Fruit fly (Drosophila melanogaster) whole organism, embryonic: ENCODE results near the gene PLCXD.

Experiments used
- Atf3 ChIP-seq: fragments of 200-800 bp; sonication (Bioruptor generic); optimal IDR thresholded peaks from 3 replicates; lab custom pipeline; 2016; ENCODE audit warnings: missing biosample characterization, missing genetic modification characterization
- CG11093 ChIP-seq: fragments of 200-800 bp; sonication (Bioruptor generic); IDR thresholded peaks from 3 replicates; pipeline ENCODE4 v1.3.6; 2022; ENCODE audit warnings: missing biosample characterization, missing genetic modification characterization
- CG13123 ChIP-seq: fragments of 200-800 bp; sonication (Bioruptor generic); optimal IDR thresholded peaks from 2 replicates; lab custom pipeline; 2016; ENCODE audit warnings: missing biosample characterization, missing genetic modification characterization
- CG14860 ChIP-seq: fragments of 200-800 bp; sonication (Bioruptor generic); IDR thresholded peaks from 3 replicates; pipeline ENCODE4 v1.3.6; 2022; ENCODE audit warnings: missing biosample characterization, missing genetic modification characterization; ENCODE audit not compliant: partially characterized antibody
- CG17912 ChIP-seq: fragments of 200-800 bp; sonication (Bioruptor generic); optimal IDR thresholded peaks from 2 replicates; lab custom pipeline; 2018; ENCODE audit warnings: missing biosample characterization, mild to moderate bottlenecking, missing genetic modification characterization
- CG2889 ChIP-seq: fragments of 200-800 bp; sonication (Bioruptor generic); IDR thresholded peaks from 3 replicates; pipeline ENCODE4 v1.3.6; 2022; ENCODE audit warnings: missing biosample characterization, missing genetic modification characterization
- CG42726 ChIP-seq: fragments of 200-800 bp; sonication (Bioruptor generic); IDR thresholded peaks from 2 replicates; pipeline ENCODE4 v1.3.6; 2022; ENCODE audit warnings: missing biosample characterization, missing genetic modification characterization; ENCODE audit not compliant: partially characterized antibody
- CG4360 ChIP-seq: fragments of 200-800 bp; sonication (Bioruptor generic); IDR thresholded peaks from 2 replicates; pipeline ENCODE4 v1.3.6; 2022; ENCODE audit warnings: missing biosample characterization, missing genetic modification characterization
- CG4424 ChIP-seq: fragments of 200-800 bp; sonication (Bioruptor generic); optimal IDR thresholded peaks from 3 replicates; lab custom pipeline; 2016; ENCODE audit warnings: missing biosample characterization, missing genetic modification characterization
- CG4707 ChIP-seq: fragments of 200-800 bp; sonication (Bioruptor generic); optimal IDR thresholded peaks from 2 replicates; lab custom pipeline; 2018; ENCODE audit warnings: missing biosample characterization, mild to moderate bottlenecking, missing genetic modification characterization, moderate library complexity
- CG6813 ChIP-seq: fragments of 200-800 bp; sonication (Bioruptor generic); optimal IDR thresholded peaks from 2 replicates; lab custom pipeline; 2017; ENCODE audit warnings: missing biosample characterization, missing genetic modification characterization, mild to moderate bottlenecking, moderate library complexity, missing genetic modification reagents
- CG6854 ChIP-seq: fragments of 200-800 bp; sonication (Bioruptor generic); optimal IDR thresholded peaks from 3 replicates; lab custom pipeline; 2017; ENCODE audit warnings: missing biosample characterization, mild to moderate bottlenecking, missing genetic modification characterization
- CG7745 ChIP-seq: fragments of 200-800 bp; sonication (Bioruptor generic); optimal IDR thresholded peaks from 2 replicates; lab custom pipeline; 2018; ENCODE audit warnings: missing biosample characterization, mild to moderate bottlenecking, missing genetic modification characterization, moderate library complexity
- CG7839 ChIP-seq: fragments of 200-800 bp; sonication (Bioruptor generic); optimal IDR thresholded peaks from 3 replicates; lab custom pipeline; 2018; ENCODE audit warnings: missing biosample characterization, mild to moderate bottlenecking, missing genetic modification characterization, moderate library complexity
- CG7963 ChIP-seq: fragments of 200-800 bp; sonication (Bioruptor generic); IDR thresholded peaks from 3 replicates; pipeline ENCODE4 v1.3.6; 2022; ENCODE audit warnings: missing biosample characterization, missing genetic modification characterization; ENCODE audit not compliant: partially characterized antibody
- CG8290 ChIP-seq, 3 experiments: fragments of 200-800 bp; sonication (Bioruptor generic); optimal IDR thresholded peaks; 2 replicates each; lab custom pipeline; 2016 to 2019; ENCODE audit warnings: missing biosample characterization in 3 of 3, missing genetic modification characterization in 3 of 3, mild to moderate bottlenecking in 2 of 3, moderate library complexity in 1 of 3
- Dfd ChIP-seq, 2 experiments: fragments of >200 bp; optimal IDR thresholded peaks; 2 replicates each; lab custom pipeline; 2017; ENCODE audit warnings: missing biosample characterization in 2 of 2, missing genetic modification characterization in 2 of 2
- H15 ChIP-seq: fragments of 200-800 bp; sonication (Bioruptor generic); IDR thresholded peaks from 3 replicates; pipeline ENCODE4 v1.3.6; 2022; ENCODE audit warnings: missing biosample characterization, missing genetic modification characterization
- Hey ChIP-seq: fragments of 200-800 bp; sonication (Bioruptor generic); optimal IDR thresholded peaks from 3 replicates; lab custom pipeline; 2018; ENCODE audit warnings: missing biosample characterization, mild to moderate bottlenecking, missing genetic modification characterization
- NC2β ChIP-seq: fragments of 200-800 bp; sonication (Bioruptor generic); optimal IDR thresholded peaks from 2 replicates; lab custom pipeline; 2016; ENCODE audit warnings: missing biosample characterization, missing genetic modification characterization
- NFAT ChIP-seq: fragments of 200-800 bp; sonication (Bioruptor generic); IDR thresholded peaks from 2 replicates; pipeline ENCODE4 v1.3.6; 2022; ENCODE audit warnings: missing biosample characterization, missing genetic modification characterization
- Nf-YB ChIP-seq: fragments of 200-800 bp; sonication (Bioruptor generic); optimal IDR thresholded peaks from 3 replicates; lab custom pipeline; 2019; ENCODE audit warnings: missing biosample characterization, mild to moderate bottlenecking, missing genetic modification characterization, moderate library complexity
- Rfx ChIP-seq: fragments of 200-800 bp; sonication (Bioruptor generic); IDR thresholded peaks from 2 replicates; pipeline ENCODE4 v1.3.6; 2022; ENCODE audit warnings: missing biosample characterization, missing genetic modification characterization
- Scr ChIP-seq: fragments of 200-800 bp; sonication (Bioruptor generic); IDR thresholded peaks from 2 replicates; pipeline ENCODE4 v1.3.6; 2022; ENCODE audit warnings: missing biosample characterization, missing genetic modification characterization; ENCODE audit not compliant: partially characterized antibody
- Sry-δ ChIP-seq: fragments of 200-800 bp; sonication (Bioruptor generic); optimal IDR thresholded peaks from 2 replicates; lab custom pipeline; 2016; ENCODE audit warnings: missing biosample characterization, missing genetic modification characterization
- Taf1 ChIP-seq: fragments of 200-800 bp; sonication (Bioruptor generic); IDR thresholded peaks from 2 replicates; pipeline ENCODE4 v1.3.6; 2022; ENCODE audit warnings: missing biosample characterization, missing genetic modification characterization
- Vsx1 ChIP-seq: fragments of 200-800 bp; sonication (Bioruptor generic); optimal IDR thresholded peaks from 2 replicates; lab custom pipeline; 2017; ENCODE audit warnings: missing biosample characterization, mild to moderate bottlenecking, missing genetic modification characterization, missing genetic modification reagents
- YL-1 ChIP-seq: fragments of 200-800 bp; sonication (Bioruptor generic); optimal IDR thresholded peaks from 3 replicates; lab custom pipeline; 2017; ENCODE audit warnings: missing biosample characterization, mild to moderate bottlenecking, missing genetic modification characterization
- amos ChIP-seq: fragments of 200-800 bp; sonication (Bioruptor generic); IDR thresholded peaks from 2 replicates; pipeline ENCODE4 v1.3.6; 2022; ENCODE audit warnings: missing biosample characterization, missing genetic modification characterization; ENCODE audit not compliant: partially characterized antibody
- ash1 ChIP-seq: fragments of 200-800 bp; sonication (Bioruptor generic); optimal IDR thresholded peaks from 2 replicates; lab custom pipeline; 2018; ENCODE audit warnings: missing biosample characterization, mild to moderate bottlenecking, missing genetic modification characterization
- dmrt11E ChIP-seq: fragments of 200-800 bp; sonication (Bioruptor generic); optimal IDR thresholded peaks from 3 replicates; lab custom pipeline; 2018; ENCODE audit warnings: missing biosample characterization, mild to moderate bottlenecking, missing genetic modification characterization, moderate library complexity
- eve ChIP-seq, 2 experiments: fragments of >200 bp; optimal IDR thresholded peaks; 2 replicates each; lab custom pipeline; 2017; ENCODE audit warnings: missing biosample characterization in 2 of 2, missing genetic modification characterization in 2 of 2
- exex ChIP-seq: fragments of 200-800 bp; sonication (Bioruptor generic); optimal IDR thresholded peaks from 4 replicates; lab custom pipeline; 2018; ENCODE audit warnings: missing biosample characterization, mild to moderate bottlenecking, missing genetic modification characterization, moderate library complexity
- eyg ChIP-seq: fragments of 200-800 bp; sonication (Bioruptor generic); optimal IDR thresholded peaks from 3 replicates; lab custom pipeline; 2016; ENCODE audit warnings: missing biosample characterization, missing genetic modification characterization
- gem ChIP-seq: fragments of 200-800 bp; sonication (Bioruptor generic); optimal IDR thresholded peaks from 2 replicates; lab custom pipeline; 2019; ENCODE audit warnings: missing biosample characterization, mild to moderate bottlenecking, missing genetic modification characterization, moderate library complexity
- grau ChIP-seq: fragments of 200-800 bp; optimal IDR thresholded peaks from 3 replicates; lab custom pipeline; 2019; ENCODE audit warnings: missing biosample characterization, mild to moderate bottlenecking, missing genetic modification characterization, moderate library complexity
- klu ChIP-seq: fragments of 200-800 bp; sonication (Bioruptor generic); IDR thresholded peaks from 2 replicates; pipeline ENCODE4 v1.3.6; 2022; ENCODE audit warnings: missing biosample characterization, missing genetic modification characterization
- maf-S ChIP-seq: fragments of 200-800 bp; sonication (Bioruptor generic); optimal IDR thresholded peaks from 2 replicates; lab custom pipeline; 2016; ENCODE audit warnings: missing biosample characterization, missing genetic modification characterization
- mirr ChIP-seq: fragments of 200-800 bp; sonication (Bioruptor generic); optimal IDR thresholded peaks from 3 replicates; lab custom pipeline; 2018; ENCODE audit warnings: missing biosample characterization, mild to moderate bottlenecking, missing genetic modification characterization
- mld ChIP-seq: fragments of 200-800 bp; sonication (Bioruptor generic); IDR thresholded peaks from 3 replicates; pipeline ENCODE4 v1.3.6; 2022; ENCODE audit warnings: missing biosample characterization, missing genetic modification characterization; ENCODE audit not compliant: partially characterized antibody
- pan ChIP-seq, 4 experiments: fragments of >200 bp in 3 of 4; fragments of 200-800 bp in 1 of 4; sonication (Bioruptor generic) in 1 of 4; optimal IDR thresholded peaks in 3 of 4; IDR thresholded peaks in 1 of 4; 2 replicates each; pipeline versions ENCODE4 v1.3.6 to Lab custom; 2017 to 2022; ENCODE audit warnings: missing biosample characterization in 2 of 4, missing genetic modification characterization in 2 of 4, mixed read lengths in 1 of 4
- prd ChIP-seq, 3 experiments: fragments of >200 bp in 2 of 3; fragments of 200-800 bp in 1 of 3; sonication (Bioruptor generic) in 1 of 3; optimal IDR thresholded peaks in 2 of 3; IDR thresholded peaks in 1 of 3; 2 replicates in 2 of 3; 3 replicates in 1 of 3; pipeline versions ENCODE4 v1.3.6 to Lab custom; 2017 to 2022; ENCODE audit warnings: missing biosample characterization in 1 of 3, missing genetic modification characterization in 1 of 3
- psq ChIP-seq: fragments of 200-800 bp; sonication (Bioruptor generic); optimal IDR thresholded peaks from 2 replicates; lab custom pipeline; 2017; ENCODE audit warnings: missing biosample characterization, missing genetic modification characterization
- sug ChIP-seq: fragments of 200-800 bp; optimal IDR thresholded peaks from 2 replicates; lab custom pipeline; 2019; ENCODE audit warnings: missing biosample characterization, mild to moderate bottlenecking, missing genetic modification characterization, moderate library complexity
- tgo ChIP-seq: fragments of 200-800 bp; sonication (Bioruptor generic); IDR thresholded peaks from 3 replicates; pipeline ENCODE4 v1.3.6; 2022; ENCODE audit warnings: missing biosample characterization, missing genetic modification characterization
- tin ChIP-seq: fragments of 200-800 bp; sonication (Bioruptor generic); optimal IDR thresholded peaks from 3 replicates; lab custom pipeline; 2016; ENCODE audit warnings: missing biosample characterization, missing genetic modification characterization
- tio ChIP-seq: fragments of 200-800 bp; sonication (Bioruptor generic); optimal IDR thresholded peaks from 2 replicates; lab custom pipeline; 2017; ENCODE audit warnings: missing biosample characterization, missing genetic modification characterization, inconsistent platforms
- vfl ChIP-seq: fragments of 200-800 bp; sonication (Bioruptor generic); optimal IDR thresholded peaks from 2 replicates; lab custom pipeline; 2016; ENCODE audit warnings: missing biosample characterization, missing genetic modification characterization
- zfh1 ChIP-seq: fragments of 200-800 bp; sonication (Bioruptor generic); IDR thresholded peaks from 3 replicates; pipeline ENCODE4 v1.3.6; 2022; ENCODE audit warnings: missing biosample characterization, missing genetic modification characterization

Gene PLCXD

dm6 chr2L:12007331-12007791 is 41.9 kb upstream of the PLCXD start (continued):
- TF ChIP-seq CG8290 (GFP tag; optimal IDR thresholded peaks at IDR 0.05; lab: Kevin White, UChicago): peak; percentile 53
- TF ChIP-seq CG8290 (tag; optimal IDR thresholded peaks at IDR 0.05; lab: Kevin White, UChicago): peak; percentile 90 to 93
- TF ChIP-seq CG4360: no peak
- no peak for TF ChIP-seq maf-S (GFP tag; lab: Kevin White, UChicago)
- TF ChIP-seq CG2889 (GFP tag; lab: Robert Waterston, UW): no peak
- TF ChIP-seq tio (GFP tag; lab: Kevin White, UChicago): no peak
- TF ChIP-seq CG11093 (GFP tag; lab: Robert Waterston, UW): peak; percentile 58; the same call in 1 of the 3 replicates
- TF ChIP-seq tgo: no peak
- no peak for TF ChIP-seq amos (GFP tag; lab: Robert Waterston, UW)
- no peak for TF ChIP-seq pan (optimal IDR thresholded peaks at IDR 0.05; lab: Kevin White, UChicago)
- TF ChIP-seq pan (GFP tag; optimal IDR thresholded peaks at IDR 0.05 in 1 of 2, IDR thresholded peaks at IDR 0.05 in 1 of 2): no peak
- peak; percentile 94 for TF ChIP-seq Nf-YB
- TF ChIP-seq grau (tag; lab: Kevin White, UChicago): peak; percentile 55
- peak; percentile 75 for TF ChIP-seq Hey (tag; lab: Kevin White, UChicago)
- no peak for TF ChIP-seq Rfx
- TF ChIP-seq CG6854: peak; percentile 80
- no peak for TF ChIP-seq eve (GFP tag; optimal IDR thresholded peaks at IDR 0.05; lab: Kevin White, UChicago)
- no peak for TF ChIP-seq Scr
- no peak for TF ChIP-seq H15 (GFP tag; lab: Robert Waterston, UW)
- TF ChIP-seq CG14860 (GFP tag; lab: Robert Waterston, UW): no peak
- TF ChIP-seq CG6813: peak; percentile 50
- TF ChIP-seq exex (tag; lab: Kevin White, UChicago): peak; percentile 76
- TF ChIP-seq eyg (GFP tag; lab: Kevin White, UChicago): no peak
- no peak for TF ChIP-seq Atf3 (GFP tag; lab: Kevin White, UChicago)
- no peak for TF ChIP-seq Dfd (GFP tag; optimal IDR thresholded peaks at IDR 0.05; lab: Kevin White, UChicago)
- peak; percentile 15 for TF ChIP-seq Sry-δ (GFP tag; lab: Kevin White, UChicago)
- peak; percentile 6 for TF ChIP-seq psq (GFP tag; lab: Kevin White, UChicago)
- no peak for TF ChIP-seq gem (tag; lab: Kevin White, UChicago)
- TF ChIP-seq CG13123 (GFP tag; lab: Kevin White, UChicago): no peak
- TF ChIP-seq CG7963 (GFP tag; lab: Robert Waterston, UW): no peak
- no peak for TF ChIP-seq CG7745 (tag; lab: Kevin White, UChicago)
- peak; percentile 82 for TF ChIP-seq CG4707 (GFP tag; lab: Kevin White, UChicago)
- no peak for TF ChIP-seq YL-1 (GFP tag; lab: Kevin White, UChicago)
- TF ChIP-seq Taf1 (GFP tag; lab: Robert Waterston, UW): no peak
- TF ChIP-seq CG42726 (GFP tag; lab: Robert Waterston, UW): no peak
- TF ChIP-seq CG4424 (GFP tag; lab: Kevin White, UChicago): no peak
- TF ChIP-seq sug: peak; percentile 93
- TF ChIP-seq tin: peak; percentile 2
- TF ChIP-seq klu: no peak
- TF ChIP-seq CG7839: peak; percentile 59
- TF ChIP-seq NC2β: peak; percentile 66
- TF ChIP-seq prd (optimal IDR thresholded peaks at IDR 0.05; lab: Kevin White, UChicago): no peak
- TF ChIP-seq prd (GFP tag; IDR thresholded peaks at IDR 0.05; lab: Robert Waterston, UW): no peak
- TF ChIP-seq mirr: peak; percentile 80
- TF ChIP-seq CG17912 (GFP tag; lab: Kevin White, UChicago): peak; percentile 98
- no peak for TF ChIP-seq NFAT (GFP tag; lab: Robert Waterston, UW)
- TF ChIP-seq zfh1 (GFP tag; lab: Robert Waterston, UW): no peak
- peak; percentile 21 for TF ChIP-seq dmrt11E (tag; lab: Kevin White, UChicago)
- TF ChIP-seq mld: no peak
- TF ChIP-seq ash1: no peak
- TF ChIP-seq Vsx1: peak; percentile 62
- peak; percentile 23 for TF ChIP-seq vfl
